Worm (Caenorhabditis elegans): ENCODE data around the gene srw-73.

Gene srw-73

DNA sequence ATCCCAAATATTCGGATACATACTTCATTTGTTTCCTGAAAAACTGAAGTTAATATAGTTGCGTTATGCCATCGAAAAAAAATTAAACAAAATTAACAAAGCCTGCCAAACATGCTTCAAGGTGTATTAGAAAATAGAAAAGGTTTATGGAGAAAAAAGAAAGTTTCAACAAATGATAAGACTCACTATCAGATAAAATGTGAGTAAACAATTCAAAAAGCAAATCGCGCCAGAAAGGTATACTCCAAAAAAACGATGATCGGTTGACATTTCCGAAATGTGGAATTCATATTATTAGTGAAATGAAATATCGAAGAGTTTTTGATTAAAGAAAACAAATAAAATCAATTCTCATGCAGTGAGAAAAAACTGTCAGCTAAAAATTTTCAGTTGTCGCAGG is 32.5 kb upstream of the srw-73 start, which contains the start of gene Y70C5A.3:
Gene Y70C5A.3, minus strand, starts transcription at position 50 of the 400 bp plus-strand sequence.
- no peak for TF ChIP-seq flt-1 (GFP tag; IDR thresholded peaks at IDR 0.05)
- no peak for TF ChIP-seq tra-4 (tag; optimal IDR thresholded peaks at IDR 0.05)
- TF ChIP-seq pes-1 (GFP tag; IDR thresholded peaks at IDR 0.05) = no peak
- no peak for TF ChIP-seq F13C5.2 (tag; optimal IDR thresholded peaks at IDR 0.05)
- no peak for TF ChIP-seq B0310.2 (tag; optimal IDR thresholded peaks at IDR 0.05)
- no peak for TF ChIP-seq ceh-36 (tag; optimal IDR thresholded peaks at IDR 0.05)
- TF ChIP-seq hnd-1 (tag; optimal IDR thresholded peaks at IDR 0.05) = no peak
- no peak for TF ChIP-seq hmbx-1 (tag; optimal IDR thresholded peaks at IDR 0.05)
- no peak for TF ChIP-seq ama-1 (optimal IDR thresholded peaks at IDR 0.05)
- no peak for TF ChIP-seq tbx-37 (GFP tag; conservative IDR thresholded peaks at IDR 0.05)
- no peak for TF ChIP-seq ets-7 (tag; optimal IDR thresholded peaks at IDR 0.05)
- TF ChIP-seq ceh-13 (GFP tag; optimal IDR thresholded peaks at IDR 0.05) = no peak
- no peak for TF ChIP-seq sea-1 (GFP tag; conservative IDR thresholded peaks at IDR 0.05)

DNA sequence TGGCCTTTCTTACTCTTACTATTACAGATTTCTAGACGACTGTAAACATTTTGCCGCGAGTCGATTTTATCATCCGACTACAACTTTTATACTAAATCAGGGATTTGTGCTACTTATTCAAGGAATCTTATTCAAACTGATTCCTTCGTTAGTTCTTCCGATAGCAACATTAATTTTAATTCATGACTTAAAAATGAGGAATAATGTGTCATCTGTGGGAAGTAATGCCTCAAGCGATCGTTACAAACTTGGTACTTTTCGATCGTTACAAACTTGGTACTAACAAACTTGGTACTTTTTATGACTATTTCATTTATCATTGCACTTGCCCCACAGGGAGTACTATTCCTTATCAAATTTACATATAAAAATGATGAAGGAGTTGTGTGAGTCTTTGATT is 29.1 kb upstream of the srw-73 start, which contains the start of gene Y70C5A.4:
Gene Y70C5A.4, plus strand, starts transcription at position 301 of the 400 bp plus-strand sequence.
- TF ChIP-seq tbx-37 (GFP tag; conservative IDR thresholded peaks at IDR 0.05) = no peak
- no peak for TF ChIP-seq tra-4 (tag; optimal IDR thresholded peaks at IDR 0.05)
- TF ChIP-seq hmbx-1 (tag; optimal IDR thresholded peaks at IDR 0.05) = no peak

DNA sequence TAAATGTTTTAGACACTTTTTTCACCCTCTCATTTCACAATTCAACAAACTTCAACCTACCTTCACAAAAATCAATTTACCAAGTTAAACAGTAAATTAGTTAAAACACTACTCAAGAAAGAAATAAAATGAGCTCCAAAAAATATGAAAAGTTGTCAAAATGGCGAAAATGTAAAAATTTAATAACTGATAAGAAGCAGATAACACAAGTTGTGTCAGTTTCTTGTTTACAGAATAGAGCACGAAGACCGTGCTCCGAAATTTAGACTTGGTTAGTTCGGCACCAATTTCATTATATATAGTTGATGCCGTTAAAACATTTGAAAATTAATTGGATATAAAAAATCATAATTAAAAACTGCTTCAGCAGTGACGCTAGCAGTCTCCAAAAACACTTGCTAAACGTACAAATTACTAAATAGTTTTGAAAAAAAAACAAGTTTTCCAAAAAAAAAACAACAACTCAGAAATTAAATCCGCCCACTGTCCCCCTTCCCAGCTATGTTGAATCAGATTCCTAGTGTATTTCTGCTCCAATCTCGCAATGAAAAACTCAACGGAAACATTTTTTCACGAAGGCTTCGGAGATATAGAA is 22.6 kb upstream of the srw-73 start, which contains the start of gene srw-54:
Gene srw-54, plus strand, starts transcription at position 545 of the 595 bp plus-strand sequence.
- no peak for TF ChIP-seq hnd-1 (tag; optimal IDR thresholded peaks at IDR 0.05)
- TF ChIP-seq tbx-37 (GFP tag; conservative IDR thresholded peaks at IDR 0.05) = no peak
- no peak for TF ChIP-seq hmbx-1 (tag; optimal IDR thresholded peaks at IDR 0.05)

DNA sequence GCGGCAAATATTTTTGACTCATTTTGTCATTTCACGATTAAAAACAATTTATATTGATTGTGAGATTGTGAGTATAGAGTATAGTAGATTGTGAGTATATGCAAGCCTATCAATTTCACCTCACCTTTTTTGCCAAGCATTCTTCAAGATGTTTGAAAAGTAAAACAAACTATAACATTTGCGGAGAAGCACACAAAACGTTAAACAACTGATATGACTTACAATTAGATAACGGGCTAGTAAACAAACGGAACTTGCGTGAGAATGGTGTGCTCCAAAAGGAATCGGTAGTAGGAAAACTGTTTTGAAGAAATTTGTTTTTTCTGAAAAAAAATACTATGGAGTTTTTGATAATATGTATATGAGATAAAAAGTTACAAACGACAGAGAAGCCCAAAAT is 21.8 kb upstream of the srw-73 start:
- TF ChIP-seq hmg-4 (GFP tag; optimal IDR thresholded peaks at IDR 0.05) (no peak), B0310.2 (tag; optimal IDR thresholded peaks at IDR 0.05) (no peak), scrt-1 (GFP tag; IDR thresholded peaks at IDR 0.05) (no peak), pes-1 (GFP tag; IDR thresholded peaks at IDR 0.05) (no peak), ceh-36 (tag; optimal IDR thresholded peaks at IDR 0.05) (no peak), aly-1 (tag; optimal IDR thresholded peaks at IDR 0.05) (no peak), F13C5.2 (tag; optimal IDR thresholded peaks at IDR 0.05) (no peak), tra-4 (tag; optimal IDR thresholded peaks at IDR 0.05) (no peak), hnd-1 (tag; optimal IDR thresholded peaks at IDR 0.05) (no peak), flt-1 (GFP tag; IDR thresholded peaks at IDR 0.05) (no peak), ets-7 (tag; optimal IDR thresholded peaks at IDR 0.05) (no peak), tbx-37 (GFP tag; conservative IDR thresholded peaks at IDR 0.05) (no peak), ama-1 (optimal IDR thresholded peaks at IDR 0.05) (no peak)

DNA sequence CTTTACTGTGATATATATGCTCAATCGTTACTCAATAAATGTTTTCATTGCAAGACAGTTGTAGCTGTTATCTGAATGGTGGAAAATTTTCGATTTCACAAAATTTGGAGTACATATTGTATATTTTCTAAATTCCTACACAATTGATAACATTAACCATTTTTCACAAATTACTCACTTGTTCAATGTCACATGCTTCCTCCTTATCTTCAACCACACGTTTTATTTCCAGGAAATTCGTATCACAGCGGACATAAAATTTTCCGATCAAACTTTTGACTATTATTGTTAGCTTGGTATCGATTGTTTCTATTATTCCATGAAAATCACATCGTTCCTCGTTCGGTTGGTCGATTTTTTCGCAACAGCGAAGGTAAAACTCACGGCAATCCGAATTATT is 20.1 kb upstream of the srw-73 start:
- TF ChIP-seq ceh-36 (tag; optimal IDR thresholded peaks at IDR 0.05) (no peak), aly-1 (tag; optimal IDR thresholded peaks at IDR 0.05) (no peak), flt-1 (GFP tag; IDR thresholded peaks at IDR 0.05) (no peak), sea-1 (GFP tag; conservative IDR thresholded peaks at IDR 0.05) (no peak), hnd-1 (tag; optimal IDR thresholded peaks at IDR 0.05) (no peak), B0310.2 (tag; optimal IDR thresholded peaks at IDR 0.05) (no peak), hmg-4 (GFP tag; optimal IDR thresholded peaks at IDR 0.05) (no peak), ets-7 (tag; optimal IDR thresholded peaks at IDR 0.05) (no peak), F13C5.2 (tag; optimal IDR thresholded peaks at IDR 0.05) (no peak), tra-4 (tag; optimal IDR thresholded peaks at IDR 0.05) (no peak), ama-1 (optimal IDR thresholded peaks at IDR 0.05) (no peak), pes-1 (GFP tag; IDR thresholded peaks at IDR 0.05) (no peak), hmbx-1 (tag; optimal IDR thresholded peaks at IDR 0.05) (no peak), tbx-37 (GFP tag; conservative IDR thresholded peaks at IDR 0.05) (no peak), ceh-13 (GFP tag; optimal IDR thresholded peaks at IDR 0.05) (no peak), scrt-1 (GFP tag; IDR thresholded peaks at IDR 0.05) (no peak), tbx-11 (GFP tag; IDR thresholded peaks at IDR 0.05) (no peak)

DNA sequence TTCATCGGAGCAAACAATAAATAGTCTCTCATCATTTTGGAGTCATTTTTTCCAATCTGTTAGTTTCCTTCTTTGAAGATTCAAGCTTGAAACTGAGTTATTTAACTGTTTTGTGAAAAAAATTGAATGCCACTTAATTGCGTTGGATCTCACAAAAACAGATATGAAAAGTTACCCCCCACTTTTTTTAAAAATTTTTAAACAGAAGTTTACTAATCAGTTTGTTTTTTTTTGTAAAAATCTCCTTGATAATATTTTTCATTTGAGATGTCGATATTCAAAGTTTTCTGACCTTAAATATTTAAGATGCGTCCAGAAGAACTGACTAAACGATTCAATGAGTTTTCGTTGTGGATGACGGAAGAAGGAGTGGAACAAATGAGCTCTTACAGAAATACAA is 18.0 kb upstream of the srw-73 start, which contains the start of gene Y32B12C.1:
Gene Y32B12C.1, plus strand, starts transcription at position 301 of the 400 bp plus-strand sequence.
- TF ChIP-seq aly-1 (tag; optimal IDR thresholded peaks at IDR 0.05) (no peak), hmbx-1 (tag; optimal IDR thresholded peaks at IDR 0.05) (no peak), B0310.2 (tag; optimal IDR thresholded peaks at IDR 0.05) (no peak), tra-4 (tag; optimal IDR thresholded peaks at IDR 0.05) (no peak), ceh-13 (GFP tag; optimal IDR thresholded peaks at IDR 0.05) (no peak), F13C5.2 (tag; optimal IDR thresholded peaks at IDR 0.05) (no peak)

DNA sequence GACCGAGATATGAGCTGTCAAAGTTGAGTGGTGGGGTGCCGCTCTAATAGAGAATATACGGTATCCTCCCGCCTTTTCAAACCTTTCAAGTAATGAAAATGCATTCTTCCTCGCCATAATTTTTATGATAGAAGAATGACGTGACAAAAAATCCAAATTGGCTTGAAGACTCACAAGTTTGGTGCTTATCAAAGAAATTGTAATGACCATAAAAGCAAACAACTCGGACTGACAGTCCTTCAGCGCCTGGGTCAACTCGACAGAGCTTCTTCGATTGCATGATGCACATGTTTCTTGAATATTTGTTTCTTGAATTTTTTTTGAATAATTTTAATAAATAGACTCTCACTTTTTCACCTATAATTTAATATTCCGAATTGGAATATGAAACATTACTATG is 17.1 kb upstream of the srw-73 start:
- no peak for TF ChIP-seq sea-1 (GFP tag; conservative IDR thresholded peaks at IDR 0.05)
- no peak for TF ChIP-seq ceh-36 (tag; optimal IDR thresholded peaks at IDR 0.05)
- no peak for TF ChIP-seq flt-1 (GFP tag; IDR thresholded peaks at IDR 0.05)
- no peak for TF ChIP-seq aly-1 (tag; optimal IDR thresholded peaks at IDR 0.05)
- no peak for TF ChIP-seq hmg-4 (GFP tag; optimal IDR thresholded peaks at IDR 0.05)
- no peak for TF ChIP-seq ama-1 (optimal IDR thresholded peaks at IDR 0.05)
- no peak for TF ChIP-seq B0310.2 (tag; optimal IDR thresholded peaks at IDR 0.05)
- no peak for TF ChIP-seq hmbx-1 (tag; optimal IDR thresholded peaks at IDR 0.05)
- no peak for TF ChIP-seq scrt-1 (GFP tag; IDR thresholded peaks at IDR 0.05)
- TF ChIP-seq tbx-11 (GFP tag; IDR thresholded peaks at IDR 0.05) = no peak
- no peak for TF ChIP-seq tra-4 (tag; optimal IDR thresholded peaks at IDR 0.05)
- TF ChIP-seq tbx-37 (GFP tag; conservative IDR thresholded peaks at IDR 0.05) = no peak
- TF ChIP-seq hnd-1 (tag; optimal IDR thresholded peaks at IDR 0.05) = no peak
- no peak for TF ChIP-seq pes-1 (GFP tag; IDR thresholded peaks at IDR 0.05)
- no peak for TF ChIP-seq F13C5.2 (tag; optimal IDR thresholded peaks at IDR 0.05)
- no peak for TF ChIP-seq ets-7 (tag; optimal IDR thresholded peaks at IDR 0.05)
- TF ChIP-seq ceh-13 (GFP tag; optimal IDR thresholded peaks at IDR 0.05) = no peak

DNA sequence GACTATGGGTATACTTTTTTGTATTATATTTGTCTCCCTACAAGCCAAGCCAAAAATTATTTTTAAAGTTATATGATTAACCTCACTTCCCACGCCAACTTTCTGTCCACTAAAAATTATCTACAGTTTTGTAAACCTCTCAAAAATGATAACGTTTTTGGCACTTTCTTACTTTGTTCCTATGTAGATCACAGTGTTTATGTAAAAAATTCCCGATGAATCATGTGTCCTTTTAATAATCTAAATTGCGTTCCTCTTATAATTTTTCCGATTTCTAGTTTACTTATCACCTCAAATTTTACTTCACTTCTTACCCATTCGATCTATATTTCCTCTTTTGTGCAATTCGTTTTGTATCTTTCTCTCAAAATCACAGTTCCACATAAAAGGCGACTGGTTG is 16.0 kb upstream of the srw-73 start:
- TF ChIP-seq ama-1 (optimal IDR thresholded peaks at IDR 0.05) = no peak
- no peak for TF ChIP-seq tra-4 (tag; optimal IDR thresholded peaks at IDR 0.05)
- no peak for TF ChIP-seq tbx-37 (GFP tag; conservative IDR thresholded peaks at IDR 0.05)
- no peak for TF ChIP-seq hnd-1 (tag; optimal IDR thresholded peaks at IDR 0.05)
- no peak for TF ChIP-seq pes-1 (GFP tag; IDR thresholded peaks at IDR 0.05)
- no peak for TF ChIP-seq sea-1 (GFP tag; conservative IDR thresholded peaks at IDR 0.05)
- TF ChIP-seq ceh-13 (GFP tag; optimal IDR thresholded peaks at IDR 0.05) = no peak
- TF ChIP-seq ceh-36 (tag; optimal IDR thresholded peaks at IDR 0.05) = no peak
- TF ChIP-seq ets-7 (tag; optimal IDR thresholded peaks at IDR 0.05) = no peak
- no peak for TF ChIP-seq hmbx-1 (tag; optimal IDR thresholded peaks at IDR 0.05)
- TF ChIP-seq scrt-1 (GFP tag; IDR thresholded peaks at IDR 0.05) = no peak
